Fruit fly (Drosophila melanogaster): ENCODE results near the gene hdm.

The hdm gene

DNA sequence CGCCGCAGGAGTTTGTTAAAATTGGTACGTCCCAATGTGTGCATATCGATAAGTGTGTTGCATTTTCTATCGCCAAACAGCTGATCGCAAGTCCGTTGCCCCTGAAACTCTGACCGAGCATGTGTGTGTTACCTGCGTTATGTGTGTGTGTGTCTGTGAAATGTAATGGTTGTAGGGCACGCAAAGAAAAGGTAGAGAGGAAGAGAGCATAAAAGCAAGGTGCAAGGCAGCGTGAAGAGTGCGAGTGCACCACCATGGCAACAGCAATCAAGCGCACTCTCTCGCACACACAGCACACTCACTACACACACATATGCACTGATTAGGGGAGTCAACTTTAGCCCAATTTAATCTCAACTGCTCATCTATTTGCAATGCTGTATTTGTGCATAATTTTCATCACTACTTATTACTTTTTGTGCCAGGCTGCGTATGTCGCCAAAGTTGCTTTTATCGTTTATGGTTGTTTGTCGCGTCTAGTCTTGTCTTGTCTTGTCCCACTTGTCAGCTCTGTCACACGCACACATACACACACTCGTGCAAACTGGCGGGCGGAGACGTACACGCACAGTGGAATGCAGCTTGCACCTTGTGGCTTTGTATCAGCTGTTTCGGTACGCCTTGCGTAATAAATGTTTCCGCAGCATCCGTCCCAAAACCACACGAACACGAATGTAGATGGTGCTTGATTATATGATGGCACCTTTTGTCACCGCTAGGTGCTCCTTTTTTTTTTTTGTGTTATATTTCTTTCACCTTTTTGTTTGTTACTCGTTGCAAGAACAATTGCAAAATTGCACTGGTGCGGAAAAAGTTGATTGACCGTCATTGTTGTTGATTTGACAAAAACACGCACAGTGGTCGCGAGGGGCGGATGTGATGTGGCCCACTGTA is 17.9 kb upstream of the hdm start (continued):
- TF ChIP-seq Fer1 (GFP tag; optimal IDR thresholded peaks at IDR 0.05), result peak; percentile 64
- no peak for TF ChIP-seq Dip2 (GFP tag; IDR thresholded peaks at IDR 0.05)
- TF ChIP-seq Taf1 (GFP tag; IDR thresholded peaks at IDR 0.05), result no peak
- peak; percentile 56 for TF ChIP-seq CG4730 (GFP tag; IDR thresholded peaks at IDR 0.05)
- TF ChIP-seq Ravus (GFP tag; IDR thresholded peaks at IDR 0.05), result no peak
- TF ChIP-seq HLH3B (GFP tag; IDR thresholded peaks at IDR 0.05), result peak; percentile 63; the same call in 1 of the 2 replicates
- TF ChIP-seq knrl (GFP tag; IDR thresholded peaks at IDR 0.05; ENCODE audit: partially characterized antibody), result no peak
- peak; percentile 62 for TF ChIP-seq Nf-YC (tag; optimal IDR thresholded peaks at IDR 0.05)
- TF ChIP-seq danr (GFP tag; IDR thresholded peaks at IDR 0.05), result peak; percentile 61; the same call in 1 of the 2 replicates
- TF ChIP-seq dysf (GFP tag; IDR thresholded peaks at IDR 0.05), result peak; percentile 75; the same call in 2 of the 3 replicates
- TF ChIP-seq Vsx1 (GFP tag; optimal IDR thresholded peaks at IDR 0.05), result peak; percentile 22
- peak; percentile 63 for TF ChIP-seq Max (GFP tag; optimal IDR thresholded peaks at IDR 0.05)
- peak; percentile 88 for TF ChIP-seq CG8944 (GFP tag; optimal IDR thresholded peaks at IDR 0.05)
- peak; percentile 56 for TF ChIP-seq HLH54F (GFP tag; optimal IDR thresholded peaks at IDR 0.05)
- TF ChIP-seq CG8924 (tag; optimal IDR thresholded peaks at IDR 0.05), result peak; percentile 77
- peak; percentile 61 for TF ChIP-seq NK7.1 (GFP tag; optimal IDR thresholded peaks at IDR 0.05)
- TF ChIP-seq CG4282 (GFP tag; optimal IDR thresholded peaks at IDR 0.05), result peak; percentile 80
- peak; percentile 86 for TF ChIP-seq nerfin-1 (tag; optimal IDR thresholded peaks at IDR 0.05)
- peak; percentile 86 for TF ChIP-seq pum (GFP tag; optimal IDR thresholded peaks at IDR 0.05)
- TF ChIP-seq ro (GFP tag; IDR thresholded peaks at IDR 0.05), result peak; percentile 65
- TF ChIP-seq twi (tag; optimal IDR thresholded peaks at IDR 0.05), result peak; percentile 56
- peak; percentile 78 for TF ChIP-seq row (GFP tag; IDR thresholded peaks at IDR 0.05)
- peak; percentile 92 for TF ChIP-seq phol (tag; optimal IDR thresholded peaks at IDR 0.05)
- 0 out of 3 replicates have a peak, but pooled peaks have one; percentile 6 for TF ChIP-seq Opbp (GFP tag; IDR thresholded peaks at IDR 0.05; ENCODE audit: partially characterized antibody)
- no peak for TF ChIP-seq MTF-1 (GFP tag; optimal IDR thresholded peaks at IDR 0.05; ENCODE audit: borderline replicate concordance)
- no peak for TF ChIP-seq CG4360 (GFP tag; IDR thresholded peaks at IDR 0.05)
- TF ChIP-seq Lhr (GFP tag; optimal IDR thresholded peaks at IDR 0.05), result peak; percentile 73
- peak; percentile 62 for TF ChIP-seq lilli (GFP tag; optimal IDR thresholded peaks at IDR 0.05)
- no peak for TF ChIP-seq nerfin-2 (GFP tag; IDR thresholded peaks at IDR 0.05; ENCODE audit: partially characterized antibody)
- TF ChIP-seq Myb (GFP tag; optimal IDR thresholded peaks at IDR 0.05), result peak; percentile 72
- TF ChIP-seq CG13775 (GFP tag; optimal IDR thresholded peaks at IDR 0.05), result peak; percentile 77
- TF ChIP-seq CG16863 (GFP tag; optimal IDR thresholded peaks at IDR 0.05), result peak; percentile 89
- TF ChIP-seq sob (GFP tag; IDR thresholded peaks at IDR 0.05), result 0 out of 2 replicates have a peak, but pooled peaks have one; percentile 36
- no peak for TF ChIP-seq CG8765 (GFP tag; IDR thresholded peaks at IDR 0.05)
- TF ChIP-seq hkb (optimal IDR thresholded peaks at IDR 0.05), result no peak
- TF ChIP-seq hkb (GFP tag; IDR thresholded peaks at IDR 0.05), result peak; percentile 61; the same call in 1 of the 2 replicates
- peak; percentile 24 for TF ChIP-seq fd102C (GFP tag; optimal IDR thresholded peaks at IDR 0.05)
- peak; percentile 85 for TF ChIP-seq CG1529 (GFP tag; optimal IDR thresholded peaks at IDR 0.05)
- peak; percentile 37 for TF ChIP-seq CG31388 (GFP tag; optimal IDR thresholded peaks at IDR 0.05)
- TF ChIP-seq Asciz (GFP tag; optimal IDR thresholded peaks at IDR 0.05), result peak; percentile 68
- no peak for TF ChIP-seq pzg (GFP tag; optimal IDR thresholded peaks at IDR 0.05)
- peak; percentile 14 for TF ChIP-seq fd3F (GFP tag; optimal IDR thresholded peaks at IDR 0.05)
- TF ChIP-seq disco-r (GFP tag; optimal IDR thresholded peaks at IDR 0.05), result peak; percentile 60
- peak; percentile 59 for TF ChIP-seq Dad (GFP tag; optimal IDR thresholded peaks at IDR 0.05)
- no peak for TF ChIP-seq usp (GFP tag; optimal IDR thresholded peaks at IDR 0.05)
- no peak for TF ChIP-seq CG42726 (GFP tag; IDR thresholded peaks at IDR 0.05; ENCODE audit: partially characterized antibody)
- TF ChIP-seq ems (GFP tag; optimal IDR thresholded peaks at IDR 0.05), result peak; percentile 74
- TF ChIP-seq CG7928 (GFP tag; optimal IDR thresholded peaks at IDR 0.05), result no peak
- peak; percentile 78 for TF ChIP-seq NC2α (GFP tag; optimal IDR thresholded peaks at IDR 0.05)
